Fruit fly (Drosophila melanogaster): ENCODE data around the gene SCCRO.

Gene SCCRO

DNA sequence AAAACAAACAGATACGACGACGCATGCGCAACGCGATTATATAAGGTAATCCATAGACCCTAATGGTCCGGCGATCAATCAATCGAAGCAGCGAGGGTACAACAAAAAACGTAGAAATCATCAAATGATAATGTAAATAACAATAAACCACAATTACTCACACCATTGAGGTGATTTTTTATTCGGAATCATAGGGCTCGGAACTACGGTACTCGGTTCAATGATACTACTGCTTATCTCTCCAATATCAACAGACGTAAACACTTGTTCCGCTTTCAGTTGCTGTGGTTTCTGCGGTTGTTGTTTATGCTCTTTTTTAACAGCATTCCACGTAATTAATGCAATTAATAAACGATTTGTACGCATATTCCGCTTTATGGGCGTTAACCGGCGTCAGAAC, 34.7 kb downstream of the SCCRO start:
- TF ChIP-seq CG12768 (GFP tag; optimal IDR thresholded peaks at IDR 0.05) (no peak), Crg-1 (GFP tag; optimal IDR thresholded peaks at IDR 0.05) (no peak)

dm6 chr3L:15599190-15599589, 36.0 kb downstream of the SCCRO start:
- TF ChIP-seq CG12768 (GFP tag; optimal IDR thresholded peaks at IDR 0.05), result no peak
- no peak for TF ChIP-seq cnc (optimal IDR thresholded peaks at IDR 0.05)
- no peak for TF ChIP-seq Hr96 (GFP tag; optimal IDR thresholded peaks at IDR 0.05)
- TF ChIP-seq Crg-1 (GFP tag; optimal IDR thresholded peaks at IDR 0.05), result no peak

- no peak for TF ChIP-seq bab1 (GFP tag; optimal IDR thresholded peaks at IDR 0.05)
- TF ChIP-seq CG11617 (GFP tag; optimal IDR thresholded peaks at IDR 0.05), result no peak
- no peak for TF ChIP-seq Crg-1 (GFP tag; optimal IDR thresholded peaks at IDR 0.05)
- TF ChIP-seq ovo (GFP tag; optimal IDR thresholded peaks at IDR 0.05), result no peak
- no peak for TF ChIP-seq CG7101 (tag; optimal IDR thresholded peaks at IDR 0.05)
- peak; percentile 31 for TF ChIP-seq kay (GFP tag; ENCODE audit: borderline replicate concordance)
- no peak for TF ChIP-seq toe (GFP tag; optimal IDR thresholded peaks at IDR 0.05)
Observed at dm6 chr3L:15600051-15600450, 36.8 kb downstream of the SCCRO start.

- TF ChIP-seq CG7045 (GFP tag; optimal IDR thresholded peaks at IDR 0.05), result no peak
- no peak for TF ChIP-seq tj (GFP tag; optimal IDR thresholded peaks at IDR 0.05)
- no peak for TF ChIP-seq CG7101 (tag; optimal IDR thresholded peaks at IDR 0.05)
- no peak for TF ChIP-seq CG12768 (GFP tag; optimal IDR thresholded peaks at IDR 0.05)
- no peak for TF ChIP-seq kay (GFP tag; ENCODE audit: borderline replicate concordance)
- TF ChIP-seq CG1620 (GFP tag; optimal IDR thresholded peaks at IDR 0.05), result no peak
Observed at dm6 chr3L:15604979-15605378, 41.8 kb downstream of the SCCRO start.

DNA sequence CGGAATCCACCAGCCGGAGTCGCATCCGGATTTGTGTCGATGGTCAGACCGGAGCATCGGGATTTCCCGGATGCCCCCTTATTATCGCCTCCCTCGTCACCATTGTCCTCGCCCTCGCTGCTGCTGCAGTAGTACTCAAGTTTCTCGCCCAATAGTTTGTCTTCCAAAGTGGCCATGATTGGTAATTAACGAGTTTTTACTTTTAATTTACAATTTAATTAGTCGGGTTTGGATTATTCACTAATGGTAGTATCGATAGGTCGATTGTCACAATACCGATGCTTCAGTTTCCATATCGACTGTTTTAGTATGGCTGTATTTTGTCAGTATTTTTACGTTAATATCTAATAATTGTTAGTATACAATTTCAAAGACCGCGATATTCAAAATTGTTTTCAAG, 46.9 kb downstream of the SCCRO start, which contains the start of gene CG7650:
Gene CG7650, minus strand, starts transcription at position 278 of the 400 bp plus-strand sequence.
- TF ChIP-seq bab1 (GFP tag; optimal IDR thresholded peaks at IDR 0.05) (peak; percentile 59), toe (GFP tag; optimal IDR thresholded peaks at IDR 0.05) (no peak)

DNA sequence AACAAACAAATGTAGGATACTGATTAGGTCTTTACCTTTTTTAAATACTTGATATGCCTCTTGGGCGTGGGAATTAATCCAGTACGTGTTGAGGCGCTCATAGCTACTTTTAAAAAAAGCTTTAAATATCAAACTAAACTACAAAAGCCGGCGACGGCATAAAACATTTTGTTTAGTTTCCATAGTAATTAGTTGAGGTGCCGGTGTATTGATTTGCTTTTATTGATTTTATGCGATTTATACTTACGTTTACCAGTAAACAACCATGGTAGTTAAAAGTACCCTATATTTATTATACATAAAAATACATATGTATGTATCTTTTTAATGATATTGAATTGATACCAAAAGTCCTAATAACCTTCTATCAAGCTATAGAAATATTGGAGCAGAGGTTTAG, 49.5 kb downstream of the SCCRO start, which contains the start of gene CG13449:
Gene CG13449, minus strand, starts transcription at position 101 of the 400 bp plus-strand sequence.
- TF ChIP-seq cic (GFP tag; optimal IDR thresholded peaks at IDR 0.05) (no peak), pad (GFP tag; optimal IDR thresholded peaks at IDR 0.05) (no peak), toe (GFP tag; optimal IDR thresholded peaks at IDR 0.05) (no peak), ovo (GFP tag; optimal IDR thresholded peaks at IDR 0.05) (no peak), CG33017 (tag; optimal IDR thresholded peaks at IDR 0.05) (no peak), Mnt (GFP tag; optimal IDR thresholded peaks at IDR 0.05) (no peak), CG5204 (GFP tag; optimal IDR thresholded peaks at IDR 0.05) (no peak), Crg-1 (GFP tag; optimal IDR thresholded peaks at IDR 0.05) (no peak), CG11617 (GFP tag; optimal IDR thresholded peaks at IDR 0.05) (no peak), Hr96 (GFP tag; optimal IDR thresholded peaks at IDR 0.05) (no peak), CG7045 (GFP tag; optimal IDR thresholded peaks at IDR 0.05) (no peak), kay (GFP tag; ENCODE audit: borderline replicate concordance) (no peak), bab1 (GFP tag; optimal IDR thresholded peaks at IDR 0.05) (no peak), CG1620 (GFP tag; optimal IDR thresholded peaks at IDR 0.05) (no peak), CG12768 (GFP tag; optimal IDR thresholded peaks at IDR 0.05) (no peak), Clk (GFP tag; optimal IDR thresholded peaks at IDR 0.05) (no peak), CG7101 (tag; optimal IDR thresholded peaks at IDR 0.05) (no peak), tj (GFP tag; optimal IDR thresholded peaks at IDR 0.05) (no peak), cnc (optimal IDR thresholded peaks at IDR 0.05) (no peak)

All from whole organism, adult.